Fruit fly (Drosophila melanogaster) S2 (cell line): ENCODE results near the gene CG31798.
A peak's percentile ranks its signal among the peaks of the same experiment; 100 is the strongest.

Source experiments
- CG8478 ChIP-seq: fragments of >200 bp; optimal IDR thresholded peaks from 2 replicates; lab custom pipeline; 2018
- CTCF ChIP-seq, 2 experiments: fragments of >200 bp; optimal IDR thresholded peaks; 2 replicates each; lab custom pipeline; 2018

DNA sequence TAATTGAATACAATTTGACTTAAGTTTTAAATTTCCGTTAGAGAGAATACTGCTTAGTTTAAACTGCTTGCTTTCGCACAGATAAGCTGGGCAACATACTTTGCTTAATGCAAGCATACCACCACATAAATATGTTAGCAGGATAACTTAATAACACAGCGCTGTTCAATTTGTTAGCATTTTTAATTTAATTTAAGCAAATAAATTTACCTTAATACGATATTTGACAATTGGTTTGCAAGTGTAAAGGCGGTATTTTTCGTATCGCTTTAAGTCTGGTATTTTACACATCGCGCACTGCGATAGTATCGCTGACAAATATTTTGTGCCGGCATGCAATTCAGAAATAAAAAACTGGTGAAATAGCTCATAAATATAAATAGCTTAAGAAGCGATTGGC, 36.4 kb downstream of the CG31798 start, which contains the start of gene RtcB:
- TF ChIP-seq CG8478 (lab: Kevin White, UChicago) (no peak), CTCF (optimal IDR thresholded peaks at IDR 0.05; lab: Kevin White, UChicago) (peak; percentile 30 to 37)
